Worm (Caenorhabditis elegans) whole organism, L1 larva: ENCODE data around the gene T19H5.4.

Experiments
- C16A3.4 ChIP-seq: fragments of 150-350 bp; optimal IDR thresholded peaks from 2 replicates; lab custom pipeline; 2014; ENCODE audit warnings: missing biosample characterization, missing genetic modification characterization
- C34B4.2 ChIP-seq: sonication (generic microtip); optimal IDR thresholded peaks from 2 replicates; lab custom pipeline; 2017; ENCODE audit warnings: mild to moderate bottlenecking, missing genetic modification characterization, missing compliant biosample characterization
- aha-1 ChIP-seq: fragments of 150-350 bp; optimal IDR thresholded peaks from 2 replicates; lab custom pipeline; 2014; ENCODE audit warnings: missing biosample characterization, missing genetic modification characterization
- alr-1 ChIP-seq: fragments of 200-800 bp; sonication (Bioruptor generic); optimal IDR thresholded peaks from 2 replicates; lab custom pipeline; 2018; ENCODE audit warnings: borderline replicate concordance, mild to moderate bottlenecking, missing genetic modification characterization, missing compliant biosample characterization
- ces-1 ChIP-seq: fragments of 150-350 bp; optimal IDR thresholded peaks from 2 replicates; lab custom pipeline; 2014; ENCODE audit warnings: missing biosample characterization, missing genetic modification reagents, missing genetic modification characterization
- efl-3 ChIP-seq: fragments of 200-800 bp; sonication (Bioruptor generic); optimal IDR thresholded peaks from 2 replicates; lab custom pipeline; 2018; ENCODE audit warnings: mild to moderate bottlenecking, missing genetic modification characterization, missing compliant biosample characterization
- egl-27 ChIP-seq, 2 experiments: fragments of 150-350 bp in 1 of 2; sonication (generic microtip); optimal IDR thresholded peaks; 3 replicates each; lab custom pipeline; 2017 to 2018; ENCODE audit warnings: missing biosample characterization in 2 of 2, missing genetic modification characterization in 2 of 2, missing genetic modification reagents in 2 of 2
- elt-2 ChIP-seq: sonication (generic microtip); optimal IDR thresholded peaks from 2 replicates; lab custom pipeline; 2016; ENCODE audit warnings: missing genetic modification characterization, mild to moderate bottlenecking, inconsistent platforms, missing compliant biosample characterization, missing genetic modification reagents
- elt-3 ChIP-seq, 6 experiments: fragments of 150-350 bp in 1 of 6; sonication (generic microtip); optimal IDR thresholded peaks; 2 replicates each; lab custom pipeline; 2017 to 2018; ENCODE audit warnings: missing biosample characterization in 6 of 6, missing genetic modification characterization in 6 of 6, inconsistent platforms in 1 of 6
- ets-5 ChIP-seq: fragments of 200-800 bp; sonication (Bioruptor generic); IDR thresholded peaks from 2 replicates; pipeline ENCODE4 v1.3.6; 2022; ENCODE audit warnings: missing genetic modification characterization, missing compliant biosample characterization
- grh-1 ChIP-seq: fragments of 200-800 bp; sonication (Bioruptor generic); IDR thresholded peaks from 2 replicates; pipeline ENCODE4 v1.3.6; 2022; ENCODE audit warnings: missing genetic modification reagents, missing genetic modification characterization, missing compliant biosample characterization
- hlh-17 ChIP-seq: fragments of 200-800 bp; sonication (Bioruptor generic); optimal IDR thresholded peaks from 2 replicates; lab custom pipeline; 2018; ENCODE audit warnings: missing genetic modification characterization, mild to moderate bottlenecking, missing compliant biosample characterization, moderate library complexity, borderline replicate concordance
- hlh-4 ChIP-seq: sonication (generic microtip); optimal IDR thresholded peaks from 2 replicates; lab custom pipeline; 2016; ENCODE audit warnings: mild to moderate bottlenecking, missing genetic modification characterization, missing compliant biosample characterization
- hpl-2 ChIP-seq: fragments of 150-350 bp; optimal IDR thresholded peaks from 2 replicates; lab custom pipeline; 2014; ENCODE audit warnings: missing biosample characterization, missing genetic modification reagents, missing genetic modification characterization
- irx-1 ChIP-seq: sonication (generic microtip); optimal IDR thresholded peaks from 2 replicates; lab custom pipeline; 2016; ENCODE audit warnings: missing genetic modification characterization, missing compliant biosample characterization
- isw-1 ChIP-seq: fragments of 200-800 bp; sonication (Bioruptor generic); IDR thresholded peaks from 2 replicates; pipeline ENCODE4 v1.3.6; 2022; ENCODE audit warnings: missing genetic modification characterization, missing compliant biosample characterization
- jun-1 ChIP-seq: fragments of 150-350 bp; optimal IDR thresholded peaks from 2 replicates; lab custom pipeline; 2014; ENCODE audit warnings: missing biosample characterization, missing genetic modification reagents, missing genetic modification characterization
- lin-13 ChIP-seq: fragments of 150-350 bp; optimal IDR thresholded peaks from 2 replicates; lab custom pipeline; 2014; ENCODE audit warnings: missing biosample characterization, missing genetic modification reagents, missing genetic modification characterization
- lin-15B ChIP-seq: fragments of 150-350 bp; sonication (generic microtip); optimal IDR thresholded peaks from 3 replicates; lab custom pipeline; 2014; ENCODE audit warnings: missing biosample characterization, missing genetic modification characterization
- lin-39 ChIP-seq: fragments of 150-350 bp; optimal IDR thresholded peaks from 2 replicates; lab custom pipeline; 2014; ENCODE audit warnings: missing biosample characterization, missing genetic modification reagents, missing genetic modification characterization
- mab-9 ChIP-seq: fragments of 200-800 bp; sonication (Bioruptor generic); IDR thresholded peaks from 2 replicates; pipeline ENCODE4 v1.3.6; 2022; ENCODE audit warnings: missing genetic modification reagents, missing genetic modification characterization, missing compliant biosample characterization
- mef-2 ChIP-seq: fragments of 150-350 bp; optimal IDR thresholded peaks from 2 replicates; lab custom pipeline; 2014; ENCODE audit warnings: missing biosample characterization, missing genetic modification characterization
- mep-1 ChIP-seq: fragments of 150-350 bp; optimal IDR thresholded peaks from 2 replicates; lab custom pipeline; 2014; ENCODE audit warnings: missing biosample characterization, missing genetic modification characterization
- nhr-11 ChIP-seq: fragments of 150-350 bp; optimal IDR thresholded peaks from 2 replicates; lab custom pipeline; 2014; ENCODE audit warnings: missing biosample characterization, missing genetic modification characterization
- nhr-19 ChIP-seq: fragments of 200-800 bp; sonication (Bioruptor generic); conservative IDR thresholded peaks from 2 replicates; pipeline ENCODE4 v1.3.6; 2022; ENCODE audit warnings: missing genetic modification characterization, missing compliant biosample characterization
- nhr-237 ChIP-seq: fragments of 150-350 bp; optimal IDR thresholded peaks from 2 replicates; lab custom pipeline; 2014; ENCODE audit warnings: missing biosample characterization, missing genetic modification characterization
- nhr-28 ChIP-seq: fragments of 150-350 bp; optimal IDR thresholded peaks from 2 replicates; lab custom pipeline; 2014; ENCODE audit warnings: missing biosample characterization, missing genetic modification characterization
- nhr-47 ChIP-seq: sonication (generic microtip); optimal IDR thresholded peaks from 2 replicates; lab custom pipeline; 2016; ENCODE audit warnings: mild to moderate bottlenecking, missing genetic modification characterization, moderate library complexity, missing compliant biosample characterization
- nhr-71 ChIP-seq: sonication (generic microtip); optimal IDR thresholded peaks from 2 replicates; lab custom pipeline; 2016; ENCODE audit warnings: mild to moderate bottlenecking, missing genetic modification characterization, moderate library complexity, missing compliant biosample characterization
- nhr-76 ChIP-seq: sonication (generic microtip); optimal IDR thresholded peaks from 2 replicates; lab custom pipeline; 2017; ENCODE audit warnings: missing biosample characterization, missing genetic modification characterization
- nhr-90 ChIP-seq: sonication (generic microtip); optimal IDR thresholded peaks from 2 replicates; lab custom pipeline; 2016; ENCODE audit warnings: mild to moderate bottlenecking, missing genetic modification characterization, missing compliant biosample characterization; ENCODE audit not compliant: poor library complexity
- pag-3 ChIP-seq: sonication (generic microtip); optimal IDR thresholded peaks from 2 replicates; lab custom pipeline; 2017; ENCODE audit warnings: missing genetic modification characterization, mild to moderate bottlenecking, missing compliant biosample characterization, antibody characterized with exemption, borderline replicate concordance; ENCODE audit not compliant: insufficient read depth
- pax-3 ChIP-seq: fragments of 200-800 bp; sonication (Bioruptor generic); optimal IDR thresholded peaks from 2 replicates; lab custom pipeline; 2018; ENCODE audit warnings: mild to moderate bottlenecking, missing genetic modification characterization, moderate library complexity, missing compliant biosample characterization
- pqm-1 ChIP-seq: sonication (generic microtip); optimal IDR thresholded peaks from 3 replicates; lab custom pipeline; 2017; ENCODE audit warnings: missing biosample characterization, missing genetic modification characterization
- skn-1 ChIP-seq: fragments of 150-350 bp; optimal IDR thresholded peaks from 2 replicates; lab custom pipeline; 2014; ENCODE audit warnings: missing biosample characterization, missing genetic modification characterization
- snu-23 ChIP-seq: sonication (generic microtip); optimal IDR thresholded peaks from 2 replicates; lab custom pipeline; 2016; ENCODE audit warnings: missing genetic modification characterization, missing compliant biosample characterization
- sox-4 ChIP-seq: sonication (generic microtip); optimal IDR thresholded peaks from 2 replicates; lab custom pipeline; 2016; ENCODE audit warnings: missing genetic modification characterization, missing compliant biosample characterization
- sptf-1 ChIP-seq: fragments of 150-350 bp; optimal IDR thresholded peaks from 2 replicates; lab custom pipeline; 2014; ENCODE audit warnings: missing biosample characterization, missing genetic modification characterization
- swsn-7 ChIP-seq: sonication (generic microtip); optimal IDR thresholded peaks from 2 replicates; lab custom pipeline; 2016; ENCODE audit warnings: missing genetic modification characterization, missing compliant biosample characterization
- tbx-2 ChIP-seq: sonication (generic microtip); optimal IDR thresholded peaks from 2 replicates; lab custom pipeline; 2016; ENCODE audit warnings: missing genetic modification characterization, missing compliant biosample characterization
- unc-130 ChIP-seq: fragments of 150-350 bp; optimal IDR thresholded peaks from 2 replicates; lab custom pipeline; 2017; ENCODE audit warnings: missing biosample characterization, missing genetic modification characterization, inconsistent platforms
- unc-30 ChIP-seq: sonication (generic microtip); optimal IDR thresholded peaks from 2 replicates; lab custom pipeline; 2017; ENCODE audit warnings: missing biosample characterization, missing genetic modification characterization
- unc-62 ChIP-seq: fragments of 150-350 bp; optimal IDR thresholded peaks from 2 replicates; lab custom pipeline; 2014; ENCODE audit warnings: missing biosample characterization, missing genetic modification reagents, missing genetic modification characterization
- unc-98 ChIP-seq: fragments of 200-800 bp; sonication (Bioruptor generic); IDR thresholded peaks from 2 replicates; pipeline ENCODE4 v1.3.6; 2022; ENCODE audit warnings: missing genetic modification characterization, missing compliant biosample characterization
- zag-1 ChIP-seq: fragments of 150-350 bp; optimal IDR thresholded peaks from 2 replicates; lab custom pipeline; 2014; ENCODE audit warnings: missing biosample characterization, missing genetic modification characterization
- zip-4 ChIP-seq: fragments of 200-800 bp; sonication (Bioruptor generic); optimal IDR thresholded peaks from 2 replicates; lab custom pipeline; 2018; ENCODE audit warnings: mild to moderate bottlenecking, missing genetic modification characterization, moderate library complexity, missing compliant biosample characterization
- ztf-4 ChIP-seq: fragments of 150-350 bp; optimal IDR thresholded peaks from 2 replicates; lab custom pipeline; 2014; ENCODE audit warnings: missing biosample characterization, missing genetic modification characterization

T19H5.4 gene

DNA sequence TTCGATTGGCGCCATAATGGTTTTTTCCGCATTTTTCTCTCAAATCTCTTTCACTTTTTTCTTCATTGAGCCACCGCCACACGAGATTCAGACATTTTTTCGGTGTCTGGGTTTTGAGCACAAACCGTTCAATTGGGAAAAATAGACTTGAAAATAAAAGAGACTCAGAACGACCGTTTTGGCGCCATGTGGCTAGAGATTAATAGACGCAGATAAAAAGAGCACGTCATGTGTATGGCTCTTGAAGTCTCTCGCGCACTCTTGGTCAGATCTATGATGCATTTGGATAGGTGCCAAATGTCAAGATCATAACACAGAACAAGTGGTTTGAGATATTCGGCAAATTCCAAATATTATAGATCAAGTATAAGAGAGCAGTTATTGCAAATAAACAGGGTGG, 5.8 kb downstream of the T19H5.4 start (continued):
- TF ChIP-seq unc-62 (no peak), unc-30 (tag; lab: Kevin White, UChicago) (no peak), lin-15B (no peak), irx-1 (tag; lab: Kevin White, UChicago) (no peak), hlh-17 (GFP tag; lab: Kevin White, UChicago) (no peak), sox-4 (no peak), hlh-4 (tag; lab: Kevin White, UChicago) (no peak), unc-98 (GFP tag; lab: Robert Waterston, UW) (no peak), grh-1 (GFP tag; lab: Robert Waterston, UW) (no peak), ztf-4 (no peak), nhr-90 (tag; lab: Kevin White, UChicago) (no peak), zip-4 (GFP tag; lab: Kevin White, UChicago) (no peak), nhr-71 (peak; percentile 72), mab-9 (GFP tag; lab: Robert Waterston, UW) (no peak), efl-3 (GFP tag; lab: Kevin White, UChicago) (no peak), nhr-237 (tag; lab: Kevin White, UChicago) (no peak), isw-1 (GFP tag; lab: Robert Waterston, UW) (no peak), tbx-2 (tag; lab: Kevin White, UChicago) (peak; percentile 75), nhr-19 (GFP tag; lab: Robert Waterston, UW) (peak; percentile 28; the same call in 1 of the 2 replicates), unc-130 (no peak), hpl-2 (GFP tag; lab: Kevin White, UChicago) (no peak), skn-1 (tag; lab: Kevin White, UChicago) (no peak), mep-1 (no peak), pag-3 (tag; lab: Kevin White, UChicago) (no peak), elt-2 (tag; lab: Kevin White, UChicago) (no peak), nhr-11 (tag; lab: Kevin White, UChicago) (no peak), ces-1 (GFP tag; lab: Kevin White, UChicago) (no peak), nhr-28 (tag; lab: Kevin White, UChicago) (no peak), aha-1 (no peak), nhr-76 (tag; lab: Kevin White, UChicago) (no peak), lin-39 (tag; lab: Kevin White, UChicago) (no peak), pax-3 (no peak), mef-2 (tag; lab: Kevin White, UChicago) (no peak), C16A3.4 (tag; lab: Kevin White, UChicago) (no peak)

DNA sequence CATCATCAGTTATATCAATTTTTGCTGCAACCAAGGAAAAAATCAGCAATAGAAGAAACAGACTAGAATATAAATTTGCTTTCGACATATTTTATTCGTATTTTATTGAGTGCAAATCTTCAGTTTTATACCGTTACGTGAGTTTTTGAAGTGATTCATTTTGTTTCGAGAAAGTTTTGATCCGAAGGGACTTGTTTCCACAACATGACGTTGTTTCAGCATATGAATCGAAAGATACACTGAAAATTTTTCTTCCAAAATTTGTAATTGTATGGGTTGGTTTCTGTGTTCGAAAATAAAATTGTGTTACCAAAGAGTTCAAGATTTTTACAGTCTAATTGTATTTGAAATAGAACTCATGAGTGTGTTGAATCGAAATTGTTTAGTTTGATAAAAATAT, 7.2 kb downstream of the T19H5.4 start, which contains the start of gene T19H5.7:
Gene T19H5.7 (minus strand): TSS at position 101 of the 400 bp plus-strand sequence.
- TF ChIP-seq zag-1 (tag; lab: Kevin White, UChicago), result no peak
- TF ChIP-seq hpl-2 (GFP tag; lab: Kevin White, UChicago), result no peak
- no peak for TF ChIP-seq ets-5 (GFP tag; lab: Robert Waterston, UW)
- no peak for TF ChIP-seq elt-3 (tag; optimal IDR thresholded peaks at IDR 0.05; lab: Kevin White, UChicago)
- no peak for TF ChIP-seq pqm-1 (tag; lab: Kevin White, UChicago)
- TF ChIP-seq nhr-47 (tag; lab: Kevin White, UChicago), result no peak
- TF ChIP-seq sptf-1 (tag; lab: Kevin White, UChicago), result no peak
- TF ChIP-seq unc-30 (tag; lab: Kevin White, UChicago), result no peak
- TF ChIP-seq mep-1, result no peak

DNA sequence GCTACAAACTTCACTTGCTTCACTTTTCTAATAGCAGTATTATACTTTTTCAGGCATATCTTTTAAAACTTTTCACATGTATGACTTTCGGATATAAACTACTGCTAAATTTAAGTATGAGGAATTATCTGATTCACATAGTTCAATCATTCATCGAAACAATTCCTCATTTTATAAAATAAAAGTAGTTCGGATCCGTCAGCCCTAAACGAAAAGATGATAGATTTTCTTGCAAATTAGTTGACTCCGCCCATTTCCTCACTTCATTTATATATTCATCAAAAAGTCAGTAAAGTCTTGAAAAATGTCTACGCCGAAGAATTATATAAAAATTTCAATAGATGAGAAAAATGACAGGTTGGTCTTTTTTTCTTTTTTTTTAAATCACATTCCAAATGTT, 9.6 kb downstream of the T19H5.4 start, which contains the start of gene chil-27:
Gene chil-27 (plus strand): TSS at position 301 of the 400 bp plus-strand sequence.
- TF ChIP-seq elt-2 (tag; lab: Kevin White, UChicago) (no peak), pqm-1 (tag; lab: Kevin White, UChicago) (no peak), nhr-90 (tag; lab: Kevin White, UChicago) (no peak), alr-1 (tag; lab: Kevin White, UChicago) (no peak), ces-1 (GFP tag; lab: Kevin White, UChicago) (no peak), irx-1 (tag; lab: Kevin White, UChicago) (no peak), efl-3 (GFP tag; lab: Kevin White, UChicago) (no peak), nhr-19 (GFP tag; lab: Robert Waterston, UW) (no peak), mef-2 (tag; lab: Kevin White, UChicago) (no peak), swsn-7 (tag; lab: Kevin White, UChicago) (no peak), jun-1 (no peak), unc-30 (tag; lab: Kevin White, UChicago) (no peak), egl-27 (tag; optimal IDR thresholded peaks at IDR 0.05; lab: Kevin White, UChicago) (no peak), nhr-71 (no peak), lin-13 (GFP tag; lab: Kevin White, UChicago) (no peak), snu-23 (GFP tag; lab: Kevin White, UChicago) (no peak), lin-39 (tag; lab: Kevin White, UChicago) (no peak), nhr-237 (tag; lab: Kevin White, UChicago) (no peak), C34B4.2 (no peak)
- TF ChIP-seq, all 84 proteins: peak for 0
